Fruit fly (Drosophila melanogaster): ENCODE results near the gene CG42465.

dm6 chr2L:3698992-3699514, 942 bp upstream of the CG42465 start, which contains the start of the genes CG10031 and CG42464:
- TF ChIP-seq fd96Ca (GFP tag; IDR thresholded peaks at IDR 0.05) (no peak), CG10348 (GFP tag; IDR thresholded peaks at IDR 0.05) (no peak), EcR (GFP tag; optimal IDR thresholded peaks at IDR 0.05) (no peak), CG12605 (GFP tag; IDR thresholded peaks at IDR 0.05) (no peak), CG32121 (GFP tag; IDR thresholded peaks at IDR 0.05) (no peak), CG14655 (GFP tag; optimal IDR thresholded peaks at IDR 0.05) (no peak)

All from whole organism, pupa.